Worm (Caenorhabditis elegans) whole organism, young adult: Measurements from ENCODE around the gene Y77E11A.23.

Experiments used
- B0336.3 ChIP-seq: fragments of 200-800 bp; sonication (Bioruptor generic); IDR thresholded peaks from 2 replicates; pipeline ENCODE4 v1.3.6; 2022; ENCODE audit warnings: missing genetic modification characterization, missing compliant biosample characterization
- C06A6.2 ChIP-seq: fragments of 200-800 bp; sonication (Bioruptor generic); conservative IDR thresholded peaks from 2 replicates; pipeline ENCODE4 v1.3.6; 2022; ENCODE audit warnings: missing genetic modification characterization, missing compliant biosample characterization
- D2030.7 ChIP-seq: fragments of 200-800 bp; sonication (Bioruptor generic); IDR thresholded peaks from 2 replicates; pipeline ENCODE4 v1.3.6; 2022; ENCODE audit warnings: missing genetic modification reagents, missing genetic modification characterization, missing compliant biosample characterization
- F23B12.7 ChIP-seq: sonication (generic microtip); optimal IDR thresholded peaks from 2 replicates; lab custom pipeline; 2017; ENCODE audit warnings: missing genetic modification characterization, mild to moderate bottlenecking, missing compliant biosample characterization, antibody characterized with exemption, moderate library complexity; ENCODE audit not compliant: insufficient read depth
- F37B4.10 ChIP-seq: fragments of 200-800 bp; sonication (Bioruptor generic); IDR thresholded peaks from 2 replicates; pipeline ENCODE4 v1.3.6; 2022; ENCODE audit warnings: missing genetic modification characterization, missing compliant biosample characterization
- Y95B8A.8 ChIP-seq: fragments of 200-800 bp; sonication (Bioruptor generic); IDR thresholded peaks from 2 replicates; pipeline ENCODE4 v1.3.6; 2022; ENCODE audit warnings: missing genetic modification reagents, missing genetic modification characterization, missing compliant biosample characterization
- atf-7 ChIP-seq: sonication (generic microtip); optimal IDR thresholded peaks from 2 replicates; lab custom pipeline; 2017; ENCODE audit warnings: mild to moderate bottlenecking, missing genetic modification characterization, missing compliant biosample characterization
- athp-1 ChIP-seq: sonication (generic microtip); optimal IDR thresholded peaks from 2 replicates; lab custom pipeline; 2017; ENCODE audit warnings: mild to moderate bottlenecking, missing genetic modification characterization, missing compliant biosample characterization
- attf-6 ChIP-seq: fragments of 200-800 bp; sonication (Bioruptor generic); IDR thresholded peaks from 2 replicates; pipeline ENCODE4 v1.3.6; 2022; ENCODE audit warnings: missing genetic modification reagents, missing genetic modification characterization, missing compliant biosample characterization
- cebp-1 ChIP-seq, 2 experiments: fragments of 200-800 bp in 1 of 2; sonication (Bioruptor generic) in 1 of 2; sonication (generic microtip) in 1 of 2; IDR thresholded peaks in 1 of 2; optimal IDR thresholded peaks in 1 of 2; 2 replicates each; pipeline versions ENCODE4 v1.3.6 to Lab custom; 2017 to 2022; ENCODE audit warnings: missing compliant biosample characterization in 2 of 2, missing genetic modification characterization in 2 of 2, mild to moderate bottlenecking in 1 of 2, missing genetic modification reagents in 1 of 2, moderate library complexity in 1 of 2
- cebp-2 ChIP-seq: fragments of 200-800 bp; sonication (Bioruptor generic); IDR thresholded peaks from 2 replicates; pipeline ENCODE4 v1.3.6; 2022; ENCODE audit warnings: missing genetic modification characterization, missing compliant biosample characterization
- ceh-58 ChIP-seq: fragments of 200-800 bp; sonication (Bioruptor generic); IDR thresholded peaks from 2 replicates; pipeline ENCODE4 v1.3.6; 2022; ENCODE audit warnings: missing genetic modification characterization, missing compliant biosample characterization
- dox-1 ChIP-seq: fragments of 200-800 bp; sonication (Bioruptor generic); IDR thresholded peaks from 2 replicates; pipeline ENCODE4 v1.3.6; 2022; ENCODE audit warnings: missing genetic modification reagents, missing genetic modification characterization, missing compliant biosample characterization
- egl-44 ChIP-seq: fragments of 200-800 bp; sonication (Bioruptor generic); IDR thresholded peaks from 2 replicates; pipeline ENCODE4 v1.3.6; 2022; ENCODE audit warnings: missing genetic modification reagents, missing genetic modification characterization, missing compliant biosample characterization
- ets-4 ChIP-seq: fragments of 200-800 bp; sonication (Bioruptor generic); optimal IDR thresholded peaks from 2 replicates; lab custom pipeline; 2018; ENCODE audit warnings: mild to moderate bottlenecking, missing genetic modification characterization, missing compliant biosample characterization
- him-1 ChIP-seq: sonication (generic microtip); optimal IDR thresholded peaks from 2 replicates; lab custom pipeline; 2016; ENCODE audit warnings: missing genotype, missing genetic modification reagents, missing genetic modification characterization, missing compliant biosample characterization
- hmg-1.2 ChIP-seq: fragments of 200-800 bp; sonication (Bioruptor generic); IDR thresholded peaks from 2 replicates; pipeline ENCODE4 v1.3.6; 2022; ENCODE audit warnings: missing genetic modification reagents, missing genetic modification characterization, missing compliant biosample characterization
- hrde-1 ChIP-seq: sonication (generic microtip); optimal IDR thresholded peaks from 2 replicates; lab custom pipeline; 2016; ENCODE audit warnings: missing genetic modification characterization, mild to moderate bottlenecking, missing compliant biosample characterization, moderate library complexity, missing genotype, missing genetic modification reagents, borderline replicate concordance
- lag-1 ChIP-seq: fragments of 200-800 bp; sonication (Bioruptor generic); IDR thresholded peaks from 2 replicates; pipeline ENCODE4 v1.3.6; 2022; ENCODE audit warnings: missing genetic modification reagents, missing genetic modification characterization, missing compliant biosample characterization
- let-607 ChIP-seq, 2 experiments: fragments of 200-800 bp in 1 of 2; sonication (Bioruptor generic) in 1 of 2; sonication (generic microtip) in 1 of 2; optimal IDR thresholded peaks; 2 replicates each; lab custom pipeline; 2016 to 2018; ENCODE audit warnings: mild to moderate bottlenecking in 2 of 2, missing compliant biosample characterization in 2 of 2, missing genetic modification characterization in 2 of 2, moderate library complexity in 2 of 2, missing genotype in 1 of 2
- lin-35 ChIP-seq, 3 experiments: fragments of 150-350 bp in 2 of 3; sonication (generic microtip) in 1 of 3; optimal IDR thresholded peaks; 2 replicates each; lab custom pipeline; 2014 to 2018; ENCODE audit warnings: missing biosample characterization in 3 of 3, missing genetic modification characterization in 3 of 3, missing genetic modification reagents in 3 of 3
- lin-40 ChIP-seq: sonication (generic microtip); optimal IDR thresholded peaks from 2 replicates; lab custom pipeline; 2016; ENCODE audit warnings: missing genetic modification characterization, mild to moderate bottlenecking, missing compliant biosample characterization, missing genotype, missing genetic modification reagents
- lsy-27 ChIP-seq: sonication (generic microtip); optimal IDR thresholded peaks from 2 replicates; lab custom pipeline; 2017; ENCODE audit warnings: missing genetic modification characterization, mild to moderate bottlenecking, missing compliant biosample characterization, antibody characterized with exemption, missing genotype, borderline replicate concordance; ENCODE audit not compliant: insufficient read depth
- mcd-1 ChIP-seq: fragments of 200-800 bp; sonication (Bioruptor generic); IDR thresholded peaks from 2 replicates; pipeline ENCODE4 v1.3.6; 2022; ENCODE audit warnings: missing genetic modification reagents, missing genetic modification characterization, missing compliant biosample characterization
- nhr-80 ChIP-seq: sonication (generic microtip); optimal IDR thresholded peaks from 2 replicates; lab custom pipeline; 2016; ENCODE audit warnings: missing genetic modification characterization, missing compliant biosample characterization
- snpc-1.3 ChIP-seq: sonication (generic microtip); optimal IDR thresholded peaks from 2 replicates; lab custom pipeline; 2017; ENCODE audit warnings: missing genetic modification characterization, mild to moderate bottlenecking, missing compliant biosample characterization, antibody characterized with exemption, moderate library complexity, missing genotype, missing genetic modification reagents; ENCODE audit not compliant: insufficient read depth
- somi-1 ChIP-seq: fragments of 200-800 bp; sonication (Bioruptor generic); optimal IDR thresholded peaks from 2 replicates; lab custom pipeline; 2018; ENCODE audit warnings: mild to moderate bottlenecking, missing genetic modification characterization, missing compliant biosample characterization
- tbp1 ChIP-seq: fragments of 200-800 bp; sonication (Bioruptor generic); optimal IDR thresholded peaks from 2 replicates; lab custom pipeline; 2018; ENCODE audit warnings: mild to moderate bottlenecking, missing genetic modification characterization, missing compliant biosample characterization
- unc-62 ChIP-seq: fragments of 150-350 bp; optimal IDR thresholded peaks from 2 replicates; lab custom pipeline; 2014; ENCODE audit warnings: missing biosample characterization, missing genetic modification reagents, missing genetic modification characterization
- zfh-2 ChIP-seq: fragments of 200-800 bp; sonication (Bioruptor generic); conservative IDR thresholded peaks from 2 replicates; pipeline ENCODE4 v1.3.6; 2022; ENCODE audit warnings: missing genetic modification reagents, missing genetic modification characterization, missing compliant biosample characterization
- zim-3 ChIP-seq: sonication (generic microtip); optimal IDR thresholded peaks from 2 replicates; lab custom pipeline; 2017; ENCODE audit warnings: mild to moderate bottlenecking, missing genetic modification characterization, moderate library complexity, missing compliant biosample characterization
- ztf-26 ChIP-seq: sonication (generic microtip); optimal IDR thresholded peaks from 2 replicates; lab custom pipeline; 2017; ENCODE audit warnings: missing genetic modification characterization, missing compliant biosample characterization
- ztf-28 ChIP-seq: fragments of 200-800 bp; sonication (Bioruptor generic); IDR thresholded peaks from 2 replicates; pipeline ENCODE4 v1.3.6; 2022; ENCODE audit warnings: missing genetic modification reagents, missing genetic modification characterization, missing compliant biosample characterization

Gene Y77E11A.23

DNA sequence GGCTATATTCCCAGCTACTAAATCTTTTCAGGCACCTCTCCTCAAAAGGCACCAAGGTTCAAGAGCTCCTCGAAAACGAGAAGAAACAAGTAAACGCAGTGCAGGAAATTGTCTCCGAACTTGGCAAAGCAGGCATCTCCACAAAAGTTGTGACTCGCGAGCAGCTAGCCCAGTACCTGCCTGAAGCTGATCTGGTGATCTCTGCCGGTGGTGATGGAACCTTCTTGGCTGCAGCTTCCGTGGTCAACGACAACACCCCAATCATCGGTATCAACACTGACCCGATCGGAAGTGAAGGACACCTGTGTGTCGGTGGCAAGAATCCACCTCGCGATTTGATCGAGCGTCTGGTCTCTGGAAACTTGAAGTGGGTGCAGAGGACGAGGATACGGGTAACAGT, 28.0 kb upstream of the Y77E11A.23 start:
- TF ChIP-seq egl-44 (no peak), ztf-28 (GFP tag; lab: Robert Waterston, UW) (no peak), F37B4.10 (GFP tag; lab: Robert Waterston, UW) (0 out of 2 replicates have a peak, but pooled peaks have one; percentile 41), B0336.3 (GFP tag; lab: Robert Waterston, UW) (no peak), unc-62 (GFP tag; lab: Kevin White, UChicago) (no peak), snpc-1.3 (tag; lab: Kevin White, UChicago) (no peak), ceh-58 (GFP tag; lab: Robert Waterston, UW) (0 out of 2 replicates have a peak, but pooled peaks have one; percentile 30), hrde-1 (tag; lab: Kevin White, UChicago) (no peak), zfh-2 (0 out of 2 replicates have a peak, but pooled peaks have one; percentile 14), F23B12.7 (tag; lab: Kevin White, UChicago) (no peak)

DNA sequence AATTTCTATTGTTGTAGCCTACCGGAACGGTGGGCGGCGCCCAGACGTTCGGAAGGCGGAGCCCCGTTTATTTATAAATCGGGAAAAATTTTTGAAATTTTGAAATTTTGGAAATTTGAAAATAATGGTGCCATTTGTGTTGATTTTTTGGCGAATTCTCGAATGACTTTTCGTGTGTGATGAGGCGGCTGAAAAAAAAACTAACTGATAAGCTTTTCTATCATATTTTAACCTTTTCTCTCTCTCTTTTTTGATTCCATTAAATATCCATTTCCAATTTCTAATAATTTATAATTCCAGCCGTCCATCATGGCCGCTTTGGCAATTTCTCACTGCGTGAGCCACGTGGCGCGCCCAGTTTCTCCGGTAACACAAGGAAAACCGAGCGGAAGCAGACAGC, 26.6 kb upstream of the Y77E11A.23 start, which contains the start of gene nadk-1:
TSS of gene nadk-1 (plus strand) at position 301 of the 400 bp plus-strand sequence.
- peak; percentile 13 for TF ChIP-seq nhr-80 (tag; lab: Kevin White, UChicago)
- no peak for TF ChIP-seq unc-62 (GFP tag; lab: Kevin White, UChicago)
- TF ChIP-seq zfh-2: 0 out of 2 replicates have a peak, but pooled peaks have one; percentile 25
- TF ChIP-seq cebp-2: 0 out of 2 replicates have a peak, but pooled peaks have one; percentile 26
- TF ChIP-seq him-1: no peak
- TF ChIP-seq C06A6.2: no peak
- TF ChIP-seq, all 124 proteins: peak for 3

DNA sequence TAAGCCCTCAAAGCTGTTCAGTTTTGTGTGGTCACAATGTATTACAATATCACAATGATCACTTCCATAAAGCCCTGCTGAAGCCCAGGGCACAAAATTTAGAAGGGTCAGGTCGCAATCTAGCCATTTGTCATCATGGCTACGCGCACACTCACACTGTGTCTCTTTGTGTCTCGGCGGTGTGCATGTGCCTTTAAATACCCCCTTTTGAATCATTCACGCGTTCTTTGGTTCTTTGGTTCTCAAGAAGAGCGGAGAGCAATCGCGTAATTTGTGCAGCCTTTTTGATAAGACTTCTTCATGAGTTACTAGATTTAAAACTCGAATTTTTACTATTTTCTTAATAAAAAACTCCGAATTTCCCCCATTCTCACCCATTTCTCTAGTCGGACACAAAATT, 24.8 kb upstream of the Y77E11A.23 start:
- TF ChIP-seq tbp1 (GFP tag; lab: Kevin White, UChicago) (peak; percentile 34), mcd-1 (GFP tag; lab: Robert Waterston, UW) (0 out of 2 replicates have a peak, but pooled peaks have one; percentile 14), nhr-80 (tag; lab: Kevin White, UChicago) (peak; percentile 69), ztf-28 (GFP tag; lab: Robert Waterston, UW) (no peak), dox-1 (peak; percentile 20; the same call in 1 of the 2 replicates), athp-1 (no peak)

ce11 chrIV:1454194-1454593, 24.0 kb upstream of the Y77E11A.23 start:
- TF ChIP-seq attf-6 (GFP tag; lab: Robert Waterston, UW) (no peak), B0336.3 (GFP tag; lab: Robert Waterston, UW) (0 out of 2 replicates have a peak, but pooled peaks have one; percentile 15), atf-7 (tag; lab: Kevin White, UChicago) (peak; percentile 67), lag-1 (no peak), let-607 (tag; optimal IDR thresholded peaks at IDR 0.05; lab: Kevin White, UChicago) (peak in 1 of 2 experiments; percentile 56), Y95B8A.8 (0 out of 2 replicates have a peak, but pooled peaks have one; percentile 22), zim-3 (no peak), lsy-27 (tag; lab: Kevin White, UChicago) (no peak), hmg-1.2 (GFP tag; lab: Robert Waterston, UW) (peak; percentile 5; the same call in 1 of the 2 replicates), nhr-80 (tag; lab: Kevin White, UChicago) (peak; percentile 65), lin-40 (tag; lab: Kevin White, UChicago) (peak; percentile 33), tbp1 (GFP tag; lab: Kevin White, UChicago) (peak; percentile 39), ztf-26 (peak; percentile 2), D2030.7 (GFP tag; lab: Robert Waterston, UW) (no peak), ets-4 (GFP tag; lab: Kevin White, UChicago) (no peak), somi-1 (GFP tag; lab: Kevin White, UChicago) (peak; percentile 5), cebp-1 (GFP tag; IDR thresholded peaks at IDR 0.05; lab: Robert Waterston, UW) (no peak), cebp-1 (tag; optimal IDR thresholded peaks at IDR 0.05; lab: Kevin White, UChicago) (peak; percentile 24), lin-35 (GFP tag; optimal IDR thresholded peaks at IDR 0.05; lab: Kevin White, UChicago) (no peak)
